Fruit fly (Drosophila melanogaster) whole organism, prepupa: Measurements from ENCODE around the gene CG3368.

Experiments
- CG11762 ChIP-seq: fragments of 200-800 bp; sonication (Bioruptor generic); optimal IDR thresholded peaks from 3 replicates; lab custom pipeline; 2016; ENCODE audit warnings: missing biosample characterization, missing genetic modification characterization; ENCODE audit not compliant: insufficient read depth
- CG6854 ChIP-seq: fragments of 200-800 bp; sonication (Bioruptor generic); optimal IDR thresholded peaks from 2 replicates; lab custom pipeline; 2017; ENCODE audit warnings: missing biosample characterization, mild to moderate bottlenecking, missing genetic modification characterization
- dsx ChIP-seq: fragments of 200-800 bp; optimal IDR thresholded peaks from 3 replicates; lab custom pipeline; 2019; ENCODE audit warnings: missing biosample characterization, mild to moderate bottlenecking, missing genetic modification characterization, moderate library complexity; ENCODE audit not compliant: poor library complexity, severe bottlenecking
- fd85E ChIP-seq: fragments of 200-800 bp; sonication (Bioruptor generic); optimal IDR thresholded peaks from 3 replicates; lab custom pipeline; 2016; ENCODE audit warnings: missing biosample characterization, missing genetic modification characterization

DNA sequence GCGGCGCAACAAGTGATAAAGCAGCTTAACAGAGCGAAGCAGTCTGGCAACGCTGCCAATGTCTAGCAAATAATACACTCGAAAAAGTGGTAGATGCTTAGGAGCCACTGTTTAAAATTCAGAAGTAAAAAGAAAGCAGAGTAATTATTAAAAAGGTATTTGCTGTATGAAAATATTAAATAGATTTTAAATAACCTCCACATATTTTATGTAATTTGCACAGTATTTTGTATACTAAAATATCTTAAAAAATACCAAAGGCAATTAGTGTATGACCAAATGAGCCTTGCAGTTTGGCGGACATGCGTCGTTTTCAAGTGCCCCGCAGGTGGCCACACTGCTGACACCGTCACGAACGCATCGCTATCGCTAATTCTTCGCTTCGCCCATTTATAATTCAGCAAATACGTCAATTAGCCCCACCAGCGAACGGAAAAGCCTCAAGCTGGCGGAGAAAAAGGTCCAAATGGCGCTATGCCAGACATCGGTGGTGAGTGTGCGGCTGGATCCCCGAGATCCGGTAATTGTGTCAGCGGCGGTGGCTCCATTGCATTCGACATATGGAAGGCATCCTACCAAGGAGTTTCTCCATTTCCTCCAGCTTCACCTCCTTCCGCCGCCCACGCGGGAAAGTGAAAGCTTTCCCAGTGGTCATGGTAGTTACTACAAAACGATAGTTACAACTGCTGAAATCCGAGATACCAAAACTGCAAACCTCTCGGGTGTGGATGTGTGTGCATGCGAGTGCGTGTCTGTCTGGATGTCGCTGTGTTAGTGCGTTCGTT, 30.3 kb upstream of the CG3368 start, which contains the start of gene pll:
- TF ChIP-seq fd85E (GFP tag; lab: Kevin White, UChicago) (no peak), dsx (GFP tag; lab: Kevin White, UChicago) (peak; percentile 65), CG6854 (GFP tag; lab: Kevin White, UChicago) (no peak), CG11762 (GFP tag; lab: Kevin White, UChicago) (peak; percentile 57)
